Worm (Caenorhabditis elegans) whole organism, L3 larva: ENCODE data around the gene ZK1236.5.

Source experiments
- egl-5 ChIP-seq: fragments of 150-350 bp; optimal IDR thresholded peaks from 2 replicates; lab custom pipeline; 2017; ENCODE audit warnings: missing biosample characterization, missing genetic modification reagents, missing genetic modification characterization, inconsistent platforms
- nhr-77 ChIP-seq: fragments of 150-350 bp; optimal IDR thresholded peaks from 2 replicates; lab custom pipeline; 2014; ENCODE audit warnings: missing biosample characterization, missing genetic modification characterization

Gene ZK1236.5

DNA sequence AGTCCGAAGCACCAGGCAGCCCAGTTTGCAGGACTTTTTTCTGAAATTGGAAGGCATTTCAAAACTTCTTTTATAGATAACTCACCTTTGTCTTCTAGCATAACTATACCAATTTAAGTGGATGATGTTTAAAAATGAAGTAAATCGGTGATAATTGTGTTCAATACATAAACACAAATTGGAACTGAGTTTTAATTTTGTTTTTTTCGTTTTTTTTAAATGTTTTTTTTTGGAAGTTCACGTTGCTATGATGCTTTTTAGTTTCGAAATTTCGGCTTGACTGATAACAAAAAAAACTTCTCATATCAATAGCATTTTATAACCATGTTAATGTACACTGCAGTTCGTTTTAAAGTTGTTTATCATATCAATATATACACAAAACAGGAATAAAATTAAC is 42.5 kb downstream of the ZK1236.5 start, which contains the start of gene ZK353.4:
ZK353.4 (minus strand) TSS at position 101 of the 400 bp plus-strand sequence.
- TF ChIP-seq nhr-77 (tag; lab: Kevin White, UChicago) (no peak), egl-5 (tag; lab: Kevin White, UChicago) (no peak)
- TF ChIP-seq, all 47 proteins: peak for 0
